Worm (Caenorhabditis elegans) whole organism, midembryonic: ENCODE data around the gene T25D1.2.

Source experiments
- T22C8.4 ChIP-seq: fragments of 200-800 bp; sonication (Bioruptor generic); IDR thresholded peaks from 2 replicates; pipeline ENCODE4 v1.3.6; 2022; ENCODE audit warnings: missing genetic modification characterization, missing compliant biosample characterization
- med-1 ChIP-seq: sonication (generic microtip); optimal IDR thresholded peaks from 2 replicates; lab custom pipeline; 2017; ENCODE audit warnings: missing genetic modification characterization, mild to moderate bottlenecking, missing compliant biosample characterization, antibody characterized with exemption, missing genetic modification reagents; ENCODE audit not compliant: insufficient read depth
- ref-1 ChIP-seq: fragments of 200-800 bp; sonication (Bioruptor generic); conservative IDR thresholded peaks from 2 replicates; pipeline ENCODE4 v1.3.6; 2022; ENCODE audit warnings: missing genetic modification reagents, missing genetic modification characterization, missing compliant biosample characterization
- tab-1 ChIP-seq: fragments of 200-800 bp; sonication (Bioruptor generic); IDR thresholded peaks from 2 replicates; pipeline ENCODE4 v1.3.6; 2022; ENCODE audit warnings: missing genetic modification characterization, missing compliant biosample characterization
- ztf-29 ChIP-seq: fragments of 200-800 bp; sonication (Bioruptor generic); IDR thresholded peaks from 2 replicates; pipeline ENCODE4 v1.3.6; 2022; ENCODE audit warnings: missing genetic modification reagents, missing genetic modification characterization, missing compliant biosample characterization

ce11 chrX:16530455-16530854 lies 15.1 kb downstream of the T25D1.2 start:
- TF ChIP-seq tab-1 (no peak), ztf-29 (GFP tag; lab: Robert Waterston, UW) (no peak), med-1 (GFP tag; lab: Kevin White, UChicago) (no peak), T22C8.4 (GFP tag; lab: Robert Waterston, UW) (no peak), ref-1 (GFP tag; lab: Robert Waterston, UW) (no peak)
